Fruit fly (Drosophila melanogaster) whole organism, embryonic: ENCODE measurements around the gene CG14194.

Experiments used
- ATbp ChIP-seq: fragments of 200-800 bp; sonication (Bioruptor generic); optimal IDR thresholded peaks from 2 replicates; lab custom pipeline; 2017; ENCODE audit warnings: missing biosample characterization, mild to moderate bottlenecking, missing genetic modification characterization, missing genetic modification reagents
- Atf6 ChIP-seq: fragments of 200-800 bp; sonication (Bioruptor generic); IDR thresholded peaks from 2 replicates; pipeline ENCODE4 v1.3.6; 2022; ENCODE audit warnings: missing biosample characterization, missing genetic modification characterization
- Awh ChIP-seq: fragments of 200-800 bp; sonication (Bioruptor generic); IDR thresholded peaks from 2 replicates; pipeline ENCODE4, ENCODE4 v1.3.6; 2022; ENCODE audit warnings: missing biosample characterization, missing genetic modification characterization
- CG12155 ChIP-seq: fragments of 200-800 bp; sonication (Bioruptor generic); optimal IDR thresholded peaks from 3 replicates; lab custom pipeline; 2016; ENCODE audit warnings: missing biosample characterization, missing genetic modification characterization
- CG12219 ChIP-seq: fragments of 200-800 bp; sonication (Bioruptor generic); optimal IDR thresholded peaks from 3 replicates; lab custom pipeline; 2018; ENCODE audit warnings: missing biosample characterization, mild to moderate bottlenecking, missing genetic modification characterization
- CG13287 ChIP-seq: fragments of 200-800 bp; sonication (Bioruptor generic); IDR thresholded peaks from 2 replicates; pipeline ENCODE4 v1.3.6; 2022; ENCODE audit warnings: missing biosample characterization, missing genetic modification characterization; ENCODE audit not compliant: partially characterized antibody
- CG14050 ChIP-seq: fragments of 200-800 bp; sonication (Bioruptor generic); IDR thresholded peaks from 3 replicates; pipeline ENCODE4 v1.3.6; 2022; ENCODE audit warnings: missing biosample characterization, missing genetic modification characterization
- CG15073 ChIP-seq: fragments of 200-800 bp; sonication (Bioruptor generic); optimal IDR thresholded peaks from 2 replicates; lab custom pipeline; 2016; ENCODE audit warnings: missing biosample characterization, missing genetic modification characterization
- CG17359 ChIP-seq: fragments of 200-800 bp; sonication (Bioruptor generic); optimal IDR thresholded peaks from 3 replicates; lab custom pipeline; 2018; ENCODE audit warnings: missing biosample characterization, mild to moderate bottlenecking, missing genetic modification characterization, moderate library complexity
- CG18764 ChIP-seq: fragments of 200-800 bp; sonication (Bioruptor generic); optimal IDR thresholded peaks from 3 replicates; lab custom pipeline; 2016; ENCODE audit warnings: missing biosample characterization, missing genetic modification characterization
- CG2875 ChIP-seq: fragments of 200-800 bp; sonication (Bioruptor generic); optimal IDR thresholded peaks from 2 replicates; lab custom pipeline; 2017; ENCODE audit warnings: missing biosample characterization, mild to moderate bottlenecking, missing genetic modification characterization, missing genetic modification reagents
- CG32767 ChIP-seq: fragments of 200-800 bp; sonication (Bioruptor generic); IDR thresholded peaks from 2 replicates; pipeline ENCODE4 v1.3.6; 2022; ENCODE audit warnings: missing biosample characterization, missing genetic modification characterization
- CG3281 ChIP-seq: fragments of 200-800 bp; sonication (Bioruptor generic); optimal IDR thresholded peaks from 3 replicates; lab custom pipeline; 2017; ENCODE audit warnings: missing biosample characterization, mild to moderate bottlenecking, missing genetic modification characterization
- CG3407 ChIP-seq: fragments of 200-800 bp; sonication (Bioruptor generic); optimal IDR thresholded peaks from 2 replicates; lab custom pipeline; 2018; ENCODE audit warnings: missing biosample characterization, mild to moderate bottlenecking, missing genetic modification characterization
- CG4282 ChIP-seq: fragments of 200-800 bp; sonication (Bioruptor generic); optimal IDR thresholded peaks from 2 replicates; lab custom pipeline; 2016; ENCODE audit warnings: missing biosample characterization, missing genetic modification characterization
- CG5180 ChIP-seq: fragments of 200-800 bp; sonication (Bioruptor generic); optimal IDR thresholded peaks from 3 replicates; lab custom pipeline; 2017; ENCODE audit warnings: missing biosample characterization, missing genetic modification characterization, mild to moderate bottlenecking, moderate library complexity, missing genetic modification reagents
- CG6175 ChIP-seq: fragments of 200-800 bp; sonication (Bioruptor generic); IDR thresholded peaks from 3 replicates; pipeline ENCODE4 v1.3.6; 2022; ENCODE audit warnings: missing biosample characterization, missing genetic modification characterization
- CG6791 ChIP-seq: fragments of 200-800 bp; sonication (Bioruptor generic); IDR thresholded peaks from 3 replicates; pipeline ENCODE4 v1.3.6; 2022; ENCODE audit warnings: missing biosample characterization, missing genetic modification characterization; ENCODE audit not compliant: partially characterized antibody
- CG7556 ChIP-seq: fragments of 200-800 bp; sonication (Bioruptor generic); optimal IDR thresholded peaks from 2 replicates; lab custom pipeline; 2017; ENCODE audit warnings: missing biosample characterization, mild to moderate bottlenecking, missing genetic modification characterization
- CG7987 ChIP-seq: fragments of 200-800 bp; sonication (Bioruptor generic); optimal IDR thresholded peaks from 2 replicates; lab custom pipeline; 2018; ENCODE audit warnings: missing biosample characterization, mild to moderate bottlenecking, missing genetic modification characterization, moderate library complexity
- Dad ChIP-seq: fragments of 200-800 bp; sonication (Bioruptor generic); optimal IDR thresholded peaks from 3 replicates; lab custom pipeline; 2016; ENCODE audit warnings: missing biosample characterization, missing genetic modification characterization
- Dip3 ChIP-seq: fragments of 200-800 bp; sonication (Bioruptor generic); optimal IDR thresholded peaks from 3 replicates; lab custom pipeline; 2016; ENCODE audit warnings: missing biosample characterization, missing genetic modification characterization
- E2f1 ChIP-seq: fragments of 200-800 bp; sonication (Bioruptor generic); IDR thresholded peaks from 2 replicates; pipeline ENCODE4 v1.3.6; 2022; ENCODE audit warnings: missing biosample characterization, missing genetic modification characterization
- Ets65A ChIP-seq: fragments of 200-800 bp; sonication (Bioruptor generic); peaks from one replicate; lab custom pipeline; 2016; ENCODE audit warnings: missing biosample characterization, missing genetic modification characterization
- GATAe ChIP-seq: fragments of 200-800 bp; sonication (Bioruptor generic); conservative IDR thresholded peaks from 2 replicates; pipeline ENCODE4 v1.3.6; 2022; ENCODE audit warnings: missing biosample characterization, missing genetic modification characterization
- HLH3B ChIP-seq: fragments of 200-800 bp; sonication (Bioruptor generic); IDR thresholded peaks from 2 replicates; pipeline ENCODE4 v1.3.6; 2022; ENCODE audit warnings: missing biosample characterization, missing genetic modification characterization
- Hand ChIP-seq: fragments of 200-800 bp; sonication (Bioruptor generic); optimal IDR thresholded peaks from 2 replicates; lab custom pipeline; 2017; ENCODE audit warnings: mild to moderate bottlenecking, missing biosample characterization, missing genetic modification reagents, missing genetic modification characterization
- Hr51 ChIP-seq, 2 experiments: fragments of 200-800 bp; sonication (Bioruptor generic); optimal IDR thresholded peaks; 2 replicates in 1 of 2; 3 replicates in 1 of 2; lab custom pipeline; 2016 to 2018; ENCODE audit warnings: missing biosample characterization in 2 of 2, missing genetic modification characterization in 2 of 2, mild to moderate bottlenecking in 1 of 2, moderate library complexity in 1 of 2
- Hr78 ChIP-seq, 2 experiments: fragments of 200-800 bp in 1 of 2; fragments of >200 bp in 1 of 2; sonication (Bioruptor generic) in 1 of 2; optimal IDR thresholded peaks; 2 replicates each; lab custom pipeline; 2017 to 2019; ENCODE audit warnings: missing biosample characterization in 2 of 2, missing genetic modification characterization in 2 of 2, mild to moderate bottlenecking in 1 of 2, moderate library complexity in 1 of 2
- MBD-R2 ChIP-seq: fragments of 200-800 bp; sonication (Bioruptor generic); IDR thresholded peaks from 2 replicates; pipeline ENCODE4 v1.3.6; 2022; ENCODE audit warnings: missing biosample characterization, missing genetic modification characterization
- PHDP ChIP-seq: fragments of 200-800 bp; sonication (Bioruptor generic); optimal IDR thresholded peaks from 3 replicates; lab custom pipeline; 2018; ENCODE audit warnings: missing biosample characterization, mild to moderate bottlenecking, missing genetic modification characterization, moderate library complexity
- Stat92E ChIP-seq, 3 experiments: fragments of >200 bp in 2 of 3; fragments of 200-800 bp in 1 of 3; sonication (Bioruptor generic) in 1 of 3; optimal IDR thresholded peaks; 2 replicates each; lab custom pipeline; 2017 to 2019; ENCODE audit warnings: missing biosample characterization in 3 of 3, missing genetic modification characterization in 3 of 3, mild to moderate bottlenecking in 1 of 3, moderate library complexity in 1 of 3
- ab ChIP-seq: fragments of 200-800 bp; sonication (Bioruptor generic); optimal IDR thresholded peaks from 2 replicates; lab custom pipeline; 2016; ENCODE audit warnings: missing biosample characterization, missing genetic modification characterization
- bsh ChIP-seq, 2 experiments: fragments of 200-800 bp; sonication (Bioruptor generic); optimal IDR thresholded peaks; 2 replicates each; lab custom pipeline; 2017 to 2018; ENCODE audit warnings: mild to moderate bottlenecking in 2 of 2, missing biosample characterization in 2 of 2, missing genetic modification characterization in 2 of 2, moderate library complexity in 1 of 2
- dysf ChIP-seq: fragments of 200-800 bp; sonication (Bioruptor generic); IDR thresholded peaks from 3 replicates; pipeline ENCODE4 v1.3.6; 2022; ENCODE audit warnings: missing biosample characterization, missing genetic modification characterization
- ewg ChIP-seq: fragments of 200-800 bp; sonication (Bioruptor generic); optimal IDR thresholded peaks from 3 replicates; lab custom pipeline; 2017; ENCODE audit warnings: mild to moderate bottlenecking, missing biosample characterization, missing genetic modification reagents, missing genetic modification characterization
- fd96Cb ChIP-seq: fragments of 200-800 bp; sonication (Bioruptor generic); optimal IDR thresholded peaks from 2 replicates; lab custom pipeline; 2018; ENCODE audit warnings: missing biosample characterization, mild to moderate bottlenecking, missing genetic modification characterization, moderate library complexity
- fru ChIP-seq: fragments of >200 bp; optimal IDR thresholded peaks from 2 replicates; lab custom pipeline; 2017
- insv ChIP-seq, 2 experiments: fragments of 200-800 bp; sonication (Bioruptor generic); optimal IDR thresholded peaks; 3 replicates each; lab custom pipeline; 2016 to 2018; ENCODE audit warnings: missing biosample characterization in 2 of 2, missing genetic modification characterization in 2 of 2
- lbe ChIP-seq: fragments of 200-800 bp; sonication (Bioruptor generic); optimal IDR thresholded peaks from 2 replicates; lab custom pipeline; 2016; ENCODE audit warnings: missing biosample characterization, mild to moderate bottlenecking, missing genetic modification characterization
- lmd ChIP-seq: fragments of 200-800 bp; sonication (Bioruptor generic); IDR thresholded peaks from 2 replicates; pipeline ENCODE4 v1.3.6; 2022; ENCODE audit warnings: missing biosample characterization, missing genetic modification characterization
- repo ChIP-seq: fragments of 200-800 bp; sonication (Bioruptor generic); optimal IDR thresholded peaks from 2 replicates; lab custom pipeline; 2016; ENCODE audit warnings: missing biosample characterization, missing genetic modification characterization
- slou ChIP-seq: fragments of 200-800 bp; sonication (Bioruptor generic); optimal IDR thresholded peaks from 3 replicates; lab custom pipeline; 2016; ENCODE audit warnings: missing biosample characterization, missing genetic modification characterization
- sna ChIP-seq: fragments of 200-800 bp; sonication (Bioruptor generic); IDR thresholded peaks from 2 replicates; pipeline ENCODE4 v1.3.6; 2022; ENCODE audit warnings: missing biosample characterization, missing genetic modification characterization; ENCODE audit not compliant: partially characterized antibody
- tup ChIP-seq: fragments of 200-800 bp; sonication (Bioruptor generic); optimal IDR thresholded peaks from 2 replicates; lab custom pipeline; 2016; ENCODE audit warnings: missing biosample characterization, mild to moderate bottlenecking, missing genetic modification characterization, moderate library complexity
- twi ChIP-seq: fragments of 200-800 bp; optimal IDR thresholded peaks from 2 replicates; lab custom pipeline; 2019; ENCODE audit warnings: missing biosample characterization, mild to moderate bottlenecking, missing genetic modification characterization, moderate library complexity
- unpg ChIP-seq: fragments of 200-800 bp; sonication (Bioruptor generic); optimal IDR thresholded peaks from 3 replicates; lab custom pipeline; 2018; ENCODE audit warnings: missing biosample characterization, mild to moderate bottlenecking, missing genetic modification characterization, moderate library complexity

Gene CG14194

dm6 chrX:19164726-19165125, 28.6 kb upstream of the CG14194 start (continued):
- TF ChIP-seq CG17359 (tag; lab: Kevin White, UChicago): peak; percentile 43
- TF ChIP-seq Atf6 (GFP tag; lab: Robert Waterston, UW): no peak
- peak; percentile 15 for TF ChIP-seq PHDP (tag; lab: Kevin White, UChicago)
- TF ChIP-seq Stat92E (GFP tag; optimal IDR thresholded peaks at IDR 0.05; lab: Kevin White, UChicago): no peak
- TF ChIP-seq Hr78 (GFP tag; optimal IDR thresholded peaks at IDR 0.05; lab: Kevin White, UChicago): no peak
- TF ChIP-seq lbe: peak; percentile 36
- peak; percentile 86 for TF ChIP-seq Ets65A (GFP tag; lab: Kevin White, UChicago)
- peak; percentile 28 for TF ChIP-seq ATbp (GFP tag; lab: Kevin White, UChicago)
- peak; percentile 23 for TF ChIP-seq unpg (GFP tag; lab: Kevin White, UChicago)
- TF ChIP-seq Dip3 (GFP tag; lab: Kevin White, UChicago): peak; percentile 3
- TF ChIP-seq dysf: peak; percentile 34; the same call in 2 of the 3 replicates
- peak; percentile 15 for TF ChIP-seq CG3281 (GFP tag; lab: Kevin White, UChicago)
- no peak; the same call in 1 of the 2 replicates for TF ChIP-seq GATAe (GFP tag; lab: Robert Waterston, UW)
- TF ChIP-seq CG12219 (GFP tag; lab: Kevin White, UChicago): no peak
- TF ChIP-seq CG18764: peak; percentile 1
- peak in 1 of 2 experiments; percentile 55 for TF ChIP-seq Hr51 (GFP tag; optimal IDR thresholded peaks at IDR 0.05; lab: Kevin White, UChicago)

dm6 chrX:19165144-19166011, 28.0 kb upstream of the CG14194 start:
- no peak for TF ChIP-seq Hand (GFP tag; lab: Kevin White, UChicago)
- no peak for TF ChIP-seq CG12155 (GFP tag; lab: Kevin White, UChicago)
- no peak for TF ChIP-seq CG15073 (GFP tag; lab: Kevin White, UChicago)
- TF ChIP-seq fru (lab: Kevin White, UChicago): no peak
- no peak for TF ChIP-seq insv (GFP tag; optimal IDR thresholded peaks at IDR 0.05; lab: Kevin White, UChicago)
- no peak for TF ChIP-seq CG6791 (GFP tag; lab: Robert Waterston, UW)
- no peak for TF ChIP-seq HLH3B (GFP tag; lab: Robert Waterston, UW)
- TF ChIP-seq Awh (GFP tag; lab: Robert Waterston, UW): no peak
- no peak for TF ChIP-seq CG6175 (GFP tag; lab: Robert Waterston, UW)
- TF ChIP-seq CG4282: no peak
- no peak for TF ChIP-seq repo (GFP tag; lab: Kevin White, UChicago)
- no peak for TF ChIP-seq GATAe (GFP tag; lab: Robert Waterston, UW)
- TF ChIP-seq fd96Cb (tag; lab: Kevin White, UChicago): peak; percentile 10
- TF ChIP-seq E2f1: no peak
- TF ChIP-seq bsh (GFP tag; optimal IDR thresholded peaks at IDR 0.05; lab: Kevin White, UChicago): no peak
- TF ChIP-seq lmd (GFP tag; lab: Robert Waterston, UW): no peak
- no peak for TF ChIP-seq MBD-R2
- no peak for TF ChIP-seq ab (GFP tag; lab: Kevin White, UChicago)
- TF ChIP-seq twi: no peak
- TF ChIP-seq Atf6 (GFP tag; lab: Robert Waterston, UW): no peak
- no peak; the same call in 1 of the 2 replicates for TF ChIP-seq CG13287 (GFP tag; lab: Robert Waterston, UW)
- no peak for TF ChIP-seq CG3407 (GFP tag; lab: Kevin White, UChicago)
- peak; percentile 33 for TF ChIP-seq CG7556
- no peak for TF ChIP-seq tup
- TF ChIP-seq CG7987 (GFP tag; lab: Kevin White, UChicago): no peak
- no peak for TF ChIP-seq CG14050
- TF ChIP-seq sna (GFP tag; lab: Robert Waterston, UW): no peak
- no peak for TF ChIP-seq slou
- no peak for TF ChIP-seq ewg (GFP tag; lab: Kevin White, UChicago)
- no peak for TF ChIP-seq Dad
- no peak for TF ChIP-seq CG2875
- TF ChIP-seq CG5180 (GFP tag; lab: Kevin White, UChicago): no peak
- TF ChIP-seq CG32767 (GFP tag; lab: Robert Waterston, UW): 0 out of 2 replicates have a peak, but pooled peaks have one; percentile 17
